Worm (Caenorhabditis elegans) whole organism, L4 larva: Measurements from ENCODE around the gene nlp-30.

ENCODE experiments used
- nhr-11 ChIP-seq: fragments of 150-350 bp; optimal IDR thresholded peaks from 2 replicates; lab custom pipeline; 2014; ENCODE audit warnings: missing biosample characterization, missing genetic modification characterization
- unc-62 ChIP-seq, 3 experiments: fragments of 150-350 bp in 1 of 3; sonication (generic microtip); optimal IDR thresholded peaks in 2 of 3; peaks in 1 of 3; 1 replicate in 1 of 3; 2 replicates in 2 of 3; lab custom pipeline; 2014 to 2017; ENCODE audit warnings: missing biosample characterization in 3 of 3, missing genetic modification characterization in 3 of 3, missing genetic modification reagents in 3 of 3, missing genotype in 1 of 3
- zag-1 ChIP-seq: fragments of 150-350 bp; optimal IDR thresholded peaks from 2 replicates; lab custom pipeline; 2014; ENCODE audit warnings: missing biosample characterization, missing genetic modification characterization
- ztf-11 ChIP-seq: fragments of 150-350 bp; optimal IDR thresholded peaks from 2 replicates; lab custom pipeline; 2014; ENCODE audit warnings: missing biosample characterization, missing genetic modification characterization

DNA sequence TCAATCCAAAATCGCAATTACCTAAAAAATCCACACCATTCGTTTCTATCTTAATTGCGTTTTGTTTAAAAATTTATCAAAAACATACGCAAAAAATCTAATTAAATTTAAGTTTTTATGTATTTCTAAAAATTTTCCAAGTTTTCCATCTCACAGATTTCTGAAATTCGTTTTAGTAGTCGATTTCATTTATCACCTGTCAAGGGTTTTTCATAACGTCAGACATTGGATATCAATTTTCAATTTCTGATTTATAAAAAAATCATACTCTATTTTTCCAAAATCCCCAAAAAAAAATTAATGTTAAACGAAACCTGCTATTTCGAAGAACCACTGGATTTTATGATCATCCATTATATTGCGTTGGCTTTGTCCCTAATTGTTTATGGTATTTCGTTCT lies 28.4 kb downstream of the nlp-30 start, which contains the start of gene srh-4:
- TF ChIP-seq ztf-11 = no peak
- TF ChIP-seq zag-1 = no peak
- TF ChIP-seq unc-62 (GFP tag; optimal IDR thresholded peaks at IDR 0.05 in 1 of 2; lab: Kevin White, UChicago) = no peak
- TF ChIP-seq unc-62 (tag; optimal IDR thresholded peaks at IDR 0.05; lab: Kevin White, UChicago) = no peak
- no peak for TF ChIP-seq nhr-11 (tag; lab: Kevin White, UChicago)
